Worm (Caenorhabditis elegans) whole organism, L1 larva: ENCODE results near the gene gcy-33.

Experiments
- C04F5.9 ChIP-seq: sonication (generic microtip); optimal IDR thresholded peaks from 2 replicates; lab custom pipeline; 2016; ENCODE audit warnings: missing genetic modification characterization, missing compliant biosample characterization
- C16A3.4 ChIP-seq: fragments of 150-350 bp; optimal IDR thresholded peaks from 2 replicates; lab custom pipeline; 2014; ENCODE audit warnings: missing biosample characterization, missing genetic modification characterization
- C34B4.2 ChIP-seq: sonication (generic microtip); optimal IDR thresholded peaks from 2 replicates; lab custom pipeline; 2017; ENCODE audit warnings: mild to moderate bottlenecking, missing genetic modification characterization, missing compliant biosample characterization
- Y116A8C.19 ChIP-seq: sonication (generic microtip); optimal IDR thresholded peaks from 2 replicates; lab custom pipeline; 2016; ENCODE audit warnings: missing compliant biosample characterization, missing genetic modification characterization, borderline replicate concordance
- alr-1 ChIP-seq: fragments of 200-800 bp; sonication (Bioruptor generic); optimal IDR thresholded peaks from 2 replicates; lab custom pipeline; 2018; ENCODE audit warnings: borderline replicate concordance, mild to moderate bottlenecking, missing genetic modification characterization, missing compliant biosample characterization
- ama-1 ChIP-seq: fragments of 150-350 bp; optimal IDR thresholded peaks from 2 replicates; lab custom pipeline; 2014
- ceh-63 ChIP-seq: fragments of 200-800 bp; sonication (Bioruptor generic); optimal IDR thresholded peaks from 2 replicates; lab custom pipeline; 2018; ENCODE audit warnings: mild to moderate bottlenecking, missing genetic modification characterization, missing compliant biosample characterization
- ceh-82 ChIP-seq, 3 experiments: fragments of 150-350 bp in 1 of 3; sonication (generic microtip) in 2 of 3; optimal IDR thresholded peaks; 2 replicates each; lab custom pipeline; 2014 to 2017; ENCODE audit warnings: missing biosample characterization in 3 of 3, missing genetic modification characterization in 3 of 3
- ceh-90 ChIP-seq: sonication (generic microtip); optimal IDR thresholded peaks from 2 replicates; lab custom pipeline; 2016; ENCODE audit warnings: missing genetic modification characterization, missing compliant biosample characterization
- ces-1 ChIP-seq: fragments of 150-350 bp; optimal IDR thresholded peaks from 2 replicates; lab custom pipeline; 2014; ENCODE audit warnings: missing biosample characterization, missing genetic modification reagents, missing genetic modification characterization
- efl-1 ChIP-seq, 4 experiments: fragments of 150-350 bp; optimal IDR thresholded peaks in 3 of 4; peaks in 1 of 4; 1 replicate in 1 of 4; 2 replicates in 3 of 4; lab custom pipeline; 2014; ENCODE audit warnings: missing biosample characterization in 2 of 4, missing genetic modification characterization in 2 of 4, missing genetic modification reagents in 2 of 4
- egl-27 ChIP-seq, 2 experiments: fragments of 150-350 bp in 1 of 2; sonication (generic microtip); optimal IDR thresholded peaks; 3 replicates each; lab custom pipeline; 2017 to 2018; ENCODE audit warnings: missing biosample characterization in 2 of 2, missing genetic modification characterization in 2 of 2, missing genetic modification reagents in 2 of 2
- elt-2 ChIP-seq: sonication (generic microtip); optimal IDR thresholded peaks from 2 replicates; lab custom pipeline; 2016; ENCODE audit warnings: missing genetic modification characterization, mild to moderate bottlenecking, inconsistent platforms, missing compliant biosample characterization, missing genetic modification reagents
- ets-5 ChIP-seq: fragments of 200-800 bp; sonication (Bioruptor generic); IDR thresholded peaks from 2 replicates; pipeline ENCODE4 v1.3.6; 2022; ENCODE audit warnings: missing genetic modification characterization, missing compliant biosample characterization
- fkh-10 ChIP-seq: sonication (generic microtip); optimal IDR thresholded peaks from 2 replicates; lab custom pipeline; 2017; ENCODE audit warnings: missing biosample characterization, missing genetic modification reagents, missing genetic modification characterization
- fkh-4 ChIP-seq: sonication (generic microtip); optimal IDR thresholded peaks from 2 replicates; lab custom pipeline; 2016; ENCODE audit warnings: missing compliant biosample characterization, missing genetic modification characterization, borderline replicate concordance
- fkh-8 ChIP-seq: sonication (generic microtip); optimal IDR thresholded peaks from 2 replicates; lab custom pipeline; 2016; ENCODE audit warnings: mild to moderate bottlenecking, missing genetic modification characterization, missing compliant biosample characterization
- hlh-4 ChIP-seq: sonication (generic microtip); optimal IDR thresholded peaks from 2 replicates; lab custom pipeline; 2016; ENCODE audit warnings: mild to moderate bottlenecking, missing genetic modification characterization, missing compliant biosample characterization
- hpl-2 ChIP-seq: fragments of 150-350 bp; optimal IDR thresholded peaks from 2 replicates; lab custom pipeline; 2014; ENCODE audit warnings: missing biosample characterization, missing genetic modification reagents, missing genetic modification characterization
- isw-1 ChIP-seq: fragments of 200-800 bp; sonication (Bioruptor generic); IDR thresholded peaks from 2 replicates; pipeline ENCODE4 v1.3.6; 2022; ENCODE audit warnings: missing genetic modification characterization, missing compliant biosample characterization
- lin-13 ChIP-seq: fragments of 150-350 bp; optimal IDR thresholded peaks from 2 replicates; lab custom pipeline; 2014; ENCODE audit warnings: missing biosample characterization, missing genetic modification reagents, missing genetic modification characterization
- lin-14 ChIP-seq: fragments of 200-800 bp; sonication (Bioruptor generic); optimal IDR thresholded peaks from 2 replicates; lab custom pipeline; 2018; ENCODE audit warnings: mild to moderate bottlenecking, missing genetic modification characterization, moderate library complexity, missing compliant biosample characterization
- lin-15B ChIP-seq: fragments of 150-350 bp; sonication (generic microtip); optimal IDR thresholded peaks from 3 replicates; lab custom pipeline; 2014; ENCODE audit warnings: missing biosample characterization, missing genetic modification characterization
- lsy-2 ChIP-seq, 2 experiments: fragments of 150-350 bp; optimal IDR thresholded peaks; 2 replicates each; lab custom pipeline; 2014; ENCODE audit warnings: missing biosample characterization in 2 of 2, missing genetic modification characterization in 2 of 2
- mdl-1 ChIP-seq, 2 experiments: fragments of 150-350 bp; optimal IDR thresholded peaks; 2 replicates each; lab custom pipeline; 2014 to 2017; ENCODE audit warnings: missing biosample characterization in 2 of 2, missing genetic modification characterization in 2 of 2, inconsistent platforms in 1 of 2
- nhr-12 ChIP-seq: sonication (generic microtip); optimal IDR thresholded peaks from 2 replicates; lab custom pipeline; 2017; ENCODE audit warnings: missing biosample characterization, missing genetic modification characterization
- nhr-19 ChIP-seq: fragments of 200-800 bp; sonication (Bioruptor generic); conservative IDR thresholded peaks from 2 replicates; pipeline ENCODE4 v1.3.6; 2022; ENCODE audit warnings: missing genetic modification characterization, missing compliant biosample characterization
- nhr-237 ChIP-seq: fragments of 150-350 bp; optimal IDR thresholded peaks from 2 replicates; lab custom pipeline; 2014; ENCODE audit warnings: missing biosample characterization, missing genetic modification characterization
- nhr-47 ChIP-seq: sonication (generic microtip); optimal IDR thresholded peaks from 2 replicates; lab custom pipeline; 2016; ENCODE audit warnings: mild to moderate bottlenecking, missing genetic modification characterization, moderate library complexity, missing compliant biosample characterization
- nhr-71 ChIP-seq: sonication (generic microtip); optimal IDR thresholded peaks from 2 replicates; lab custom pipeline; 2016; ENCODE audit warnings: mild to moderate bottlenecking, missing genetic modification characterization, moderate library complexity, missing compliant biosample characterization
- nhr-84 ChIP-seq: sonication (generic microtip); optimal IDR thresholded peaks from 2 replicates; lab custom pipeline; 2017; ENCODE audit warnings: missing biosample characterization, missing genetic modification characterization
- nhr-85 ChIP-seq: sonication (generic microtip); peaks from one replicate; lab custom pipeline; 2016; ENCODE audit warnings: missing genetic modification characterization, inconsistent platforms, missing compliant biosample characterization
- nhr-90 ChIP-seq: sonication (generic microtip); optimal IDR thresholded peaks from 2 replicates; lab custom pipeline; 2016; ENCODE audit warnings: mild to moderate bottlenecking, missing genetic modification characterization, missing compliant biosample characterization; ENCODE audit not compliant: poor library complexity
- pqm-1 ChIP-seq: sonication (generic microtip); optimal IDR thresholded peaks from 3 replicates; lab custom pipeline; 2017; ENCODE audit warnings: missing biosample characterization, missing genetic modification characterization
- skn-1 ChIP-seq: fragments of 150-350 bp; optimal IDR thresholded peaks from 2 replicates; lab custom pipeline; 2014; ENCODE audit warnings: missing biosample characterization, missing genetic modification characterization
- snu-23 ChIP-seq: sonication (generic microtip); optimal IDR thresholded peaks from 2 replicates; lab custom pipeline; 2016; ENCODE audit warnings: missing genetic modification characterization, missing compliant biosample characterization
- sox-4 ChIP-seq: sonication (generic microtip); optimal IDR thresholded peaks from 2 replicates; lab custom pipeline; 2016; ENCODE audit warnings: missing genetic modification characterization, missing compliant biosample characterization
- sptf-1 ChIP-seq: fragments of 150-350 bp; optimal IDR thresholded peaks from 2 replicates; lab custom pipeline; 2014; ENCODE audit warnings: missing biosample characterization, missing genetic modification characterization
- swsn-7 ChIP-seq: sonication (generic microtip); optimal IDR thresholded peaks from 2 replicates; lab custom pipeline; 2016; ENCODE audit warnings: missing genetic modification characterization, missing compliant biosample characterization
- tlp-1 ChIP-seq: fragments of 150-350 bp; optimal IDR thresholded peaks from 2 replicates; lab custom pipeline; 2014; ENCODE audit warnings: missing biosample characterization, missing genetic modification characterization
- unc-130 ChIP-seq: fragments of 150-350 bp; optimal IDR thresholded peaks from 2 replicates; lab custom pipeline; 2017; ENCODE audit warnings: missing biosample characterization, missing genetic modification characterization, inconsistent platforms
- unc-98 ChIP-seq: fragments of 200-800 bp; sonication (Bioruptor generic); IDR thresholded peaks from 2 replicates; pipeline ENCODE4 v1.3.6; 2022; ENCODE audit warnings: missing genetic modification characterization, missing compliant biosample characterization
- vab-15 ChIP-seq: sonication (generic microtip); optimal IDR thresholded peaks from 2 replicates; lab custom pipeline; 2017; ENCODE audit warnings: missing genotype, mild to moderate bottlenecking, missing genetic modification characterization, missing compliant biosample characterization
- xbp-1 ChIP-seq: sonication (generic microtip); optimal IDR thresholded peaks from 2 replicates; lab custom pipeline; 2016; ENCODE audit warnings: missing genetic modification characterization, missing compliant biosample characterization

Gene gcy-33

DNA sequence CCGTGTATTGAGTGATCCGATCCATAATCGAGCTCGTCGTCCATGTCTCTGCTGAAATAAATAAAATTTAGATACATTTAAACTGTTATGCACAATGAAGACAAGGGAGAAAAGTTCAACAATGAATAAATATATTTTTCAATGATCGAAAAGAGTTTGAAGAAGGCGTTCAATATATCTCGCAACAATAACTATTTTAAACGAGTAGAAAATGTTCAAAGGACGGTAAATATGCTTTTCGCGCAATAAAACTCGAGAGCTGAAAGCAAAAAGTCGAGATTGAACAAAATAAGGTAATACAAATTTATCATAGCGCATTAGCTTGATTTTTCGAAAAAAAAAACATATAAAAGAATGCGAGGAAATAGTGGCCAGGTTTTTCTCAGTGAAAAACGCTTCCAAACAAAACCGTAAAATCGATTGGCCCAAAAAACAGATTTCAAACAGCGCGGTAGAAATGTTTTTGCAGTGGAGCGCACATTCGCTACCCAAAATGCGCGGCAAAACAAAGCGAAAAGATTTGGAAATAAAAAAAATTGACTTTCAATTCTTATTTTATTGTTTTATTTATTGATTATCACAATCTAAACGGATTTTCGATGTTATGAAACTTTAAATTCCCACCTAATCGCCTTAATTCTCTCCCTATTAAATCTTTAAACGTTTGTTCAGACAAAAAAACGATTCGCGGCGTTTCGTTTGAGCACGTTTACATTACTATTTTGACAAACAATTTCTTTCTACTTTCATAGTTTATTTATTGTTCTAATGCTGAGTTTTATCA, 39.4 kb upstream of the gcy-33 start, which contains the start of the genes kup-1 and F10C2.4 (continued):
- peak; percentile 42 for TF ChIP-seq fkh-8
- TF ChIP-seq egl-27 (tag; optimal IDR thresholded peaks at IDR 0.05; lab: Kevin White, UChicago), result no peak
- no peak for TF ChIP-seq hpl-2 (GFP tag; lab: Kevin White, UChicago)
- TF ChIP-seq nhr-19, result peak; percentile 48
- TF ChIP-seq pqm-1, result no peak
- TF ChIP-seq nhr-90 (tag; lab: Kevin White, UChicago), result peak; percentile 27
- no peak for TF ChIP-seq unc-130
- TF ChIP-seq fkh-10, result no peak
- TF ChIP-seq nhr-237 (tag; lab: Kevin White, UChicago), result no peak
- TF ChIP-seq nhr-12 (tag; lab: Kevin White, UChicago), result no peak
- TF ChIP-seq C04F5.9 (tag; lab: Kevin White, UChicago), result peak; percentile 26
- TF ChIP-seq ama-1 (lab: Kevin White, UChicago), result no peak
- no peak for TF ChIP-seq fkh-4 (tag; lab: Kevin White, UChicago)
- TF ChIP-seq unc-98, result no peak
- TF ChIP-seq ceh-82 (tag; optimal IDR thresholded peaks at IDR 0.05; lab: Kevin White, UChicago), result peak in 1 of 3 experiments; percentile 63
- TF ChIP-seq nhr-84 (tag; lab: Kevin White, UChicago), result no peak
- TF ChIP-seq swsn-7 (tag; lab: Kevin White, UChicago), result peak; percentile 54
- TF ChIP-seq lsy-2 (tag; optimal IDR thresholded peaks at IDR 0.05; lab: Kevin White, UChicago), result peak; percentile 63 to 84
- TF ChIP-seq nhr-71 (tag; lab: Kevin White, UChicago), result peak; percentile 82
- TF ChIP-seq ets-5 (GFP tag; lab: Robert Waterston, UW), result no peak
- peak; percentile 76 for TF ChIP-seq snu-23 (GFP tag; lab: Kevin White, UChicago)
- TF ChIP-seq lin-14, result no peak
- TF ChIP-seq skn-1 (tag; lab: Kevin White, UChicago), result peak; percentile 58
- no peak for TF ChIP-seq elt-2 (tag; lab: Kevin White, UChicago)
- no peak for TF ChIP-seq tlp-1
- no peak for TF ChIP-seq mdl-1 (tag; optimal IDR thresholded peaks at IDR 0.05; lab: Kevin White, UChicago)
- TF ChIP-seq efl-1 (optimal IDR thresholded peaks at IDR 0.05; lab: Kevin White, UChicago), result peak; percentile 89 to 95
- TF ChIP-seq efl-1 (GFP tag; optimal IDR thresholded peaks at IDR 0.05 in 1 of 2; lab: Kevin White, UChicago), result peak; percentile 94 to 99
- no peak for TF ChIP-seq C34B4.2 (tag; lab: Kevin White, UChicago)
- TF ChIP-seq xbp-1, result peak; percentile 64
- peak; percentile 63 for TF ChIP-seq C16A3.4 (tag; lab: Kevin White, UChicago)
- no peak for TF ChIP-seq alr-1 (tag; lab: Kevin White, UChicago)
- peak; percentile 63 for TF ChIP-seq nhr-47
- no peak for TF ChIP-seq ceh-90 (tag; lab: Kevin White, UChicago)
- no peak for TF ChIP-seq ces-1 (GFP tag; lab: Kevin White, UChicago)
- no peak for TF ChIP-seq lin-13 (GFP tag; lab: Kevin White, UChicago)
- TF ChIP-seq vab-15 (tag; lab: Kevin White, UChicago), result no peak
- peak; percentile 74 for TF ChIP-seq lin-15B (tag; lab: Kevin White, UChicago)
- no peak for TF ChIP-seq sptf-1 (tag; lab: Kevin White, UChicago)
- peak; percentile 48 for TF ChIP-seq isw-1 (GFP tag; lab: Robert Waterston, UW)
- no peak for TF ChIP-seq ceh-63
- TF ChIP-seq nhr-85, result peak; percentile 81
- TF ChIP-seq sox-4 (tag; lab: Kevin White, UChicago), result no peak
- no peak for TF ChIP-seq Y116A8C.19 (tag; lab: Kevin White, UChicago)
- no peak for TF ChIP-seq hlh-4
